Worm (Caenorhabditis elegans): ENCODE measurements around the gene oac-39.

DNA sequence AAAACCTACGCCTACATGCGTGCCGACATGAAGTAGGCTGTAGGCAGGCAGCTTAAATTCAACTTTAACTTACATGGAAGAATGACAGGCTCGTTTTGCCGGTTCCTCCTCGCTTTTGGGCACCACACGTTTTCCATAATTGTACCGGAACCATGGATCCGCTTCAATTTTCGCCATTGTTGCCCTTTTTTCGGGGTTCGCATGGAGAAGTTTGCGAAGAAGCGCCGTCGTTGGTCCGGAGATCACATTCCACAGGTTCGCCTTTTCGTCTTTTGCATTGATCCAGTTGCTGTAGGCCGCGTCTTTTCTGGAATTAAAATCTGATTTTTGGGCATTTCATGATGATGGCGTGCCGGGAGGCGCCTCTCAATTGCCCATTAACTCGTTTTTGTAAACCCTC is 14.5 kb downstream of the oac-39 start:
- no peak for TF ChIP-seq ref-1 (GFP tag; conservative IDR thresholded peaks at IDR 0.05)
- no peak for TF ChIP-seq med-1 (GFP tag; optimal IDR thresholded peaks at IDR 0.05; ENCODE audit: insufficient read depth)
- TF ChIP-seq tab-1 (GFP tag; IDR thresholded peaks at IDR 0.05): no peak
- no peak for TF ChIP-seq T22C8.4 (GFP tag; IDR thresholded peaks at IDR 0.05)
- TF ChIP-seq ztf-29 (GFP tag; IDR thresholded peaks at IDR 0.05): no peak
- no peak for TF ChIP-seq klf-2 (GFP tag; conservative IDR thresholded peaks at IDR 0.05)
- no peak for TF ChIP-seq flt-1 (GFP tag; IDR thresholded peaks at IDR 0.05)
- TF ChIP-seq ztf-23 (GFP tag; IDR thresholded peaks at IDR 0.05): no peak

Measured in whole organism, midembryonic.